Fruit fly (Drosophila melanogaster) Kc167 (cell line): ENCODE data around the gene Dcr-1.

Experiments used
- Myc ChIP-seq: fragments of >200 bp; optimal IDR thresholded peaks from 2 replicates; lab custom pipeline; 2017; ENCODE audit warnings: missing external identifiers
- Sin3A ChIP-seq: fragments of >200 bp; optimal IDR thresholded peaks from 2 replicates; lab custom pipeline; 2018; ENCODE audit warnings: missing external identifiers
- h ChIP-seq: fragments of >200 bp; optimal IDR thresholded peaks from 3 replicates; lab custom pipeline; 2018; ENCODE audit warnings: missing external identifiers
- insv ChIP-seq: fragments of >200 bp; optimal IDR thresholded peaks from 3 replicates; lab custom pipeline; 2018; ENCODE audit warnings: missing external identifiers
- psq ChIP-seq: fragments of >200 bp; optimal IDR thresholded peaks from 2 replicates; lab custom pipeline; 2017; ENCODE audit warnings: missing external identifiers

DNA sequence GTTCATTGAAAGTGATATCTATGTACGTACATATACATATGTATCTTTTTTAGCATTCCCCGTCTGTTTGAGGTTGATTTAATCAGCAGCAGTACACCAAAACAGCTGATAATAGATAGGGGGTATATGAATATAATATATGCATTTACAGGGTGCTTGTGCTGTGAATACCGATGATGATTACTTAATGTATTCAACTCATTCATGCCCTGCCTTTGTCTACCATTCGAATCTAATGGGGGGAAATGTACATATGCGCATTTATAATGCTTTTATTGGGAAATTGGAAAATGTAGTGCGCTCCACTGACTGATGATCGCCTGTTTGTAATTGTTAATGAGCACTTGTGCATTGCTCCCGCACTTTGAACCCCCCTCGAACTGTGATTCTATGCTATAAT is 39.2 kb upstream of the Dcr-1 start:
- TF ChIP-seq insv (lab: Kevin White, UChicago) (no peak), Myc (no peak), h (no peak), psq (no peak), Sin3A (no peak)
